Fruit fly (Drosophila melanogaster) whole organism, embryonic: ENCODE data around the gene Abi.

Experiments
- Bdp1 ChIP-seq: fragments of 200-800 bp; sonication (Bioruptor generic); optimal IDR thresholded peaks from 3 replicates; lab custom pipeline; 2016; ENCODE audit warnings: missing biosample characterization, missing genetic modification characterization
- CG10267 ChIP-seq: fragments of 200-800 bp; sonication (Bioruptor generic); optimal IDR thresholded peaks from 2 replicates; lab custom pipeline; 2018; ENCODE audit warnings: missing biosample characterization, mild to moderate bottlenecking, missing genetic modification characterization, moderate library complexity
- CG10431 ChIP-seq: fragments of 200-800 bp; sonication (Bioruptor generic); optimal IDR thresholded peaks from 3 replicates; lab custom pipeline; 2018; ENCODE audit warnings: missing biosample characterization, mild to moderate bottlenecking, missing genetic modification characterization
- CG12236 ChIP-seq: fragments of 200-800 bp; sonication (Bioruptor generic); optimal IDR thresholded peaks from 2 replicates; lab custom pipeline; 2016; ENCODE audit warnings: missing biosample characterization, missing genetic modification characterization
- CG14014 ChIP-seq: fragments of 200-800 bp; sonication (Bioruptor generic); IDR thresholded peaks from 2 replicates; pipeline ENCODE4 v1.3.6; 2022; ENCODE audit warnings: missing biosample characterization, missing genetic modification characterization
- CG15269 ChIP-seq: fragments of 200-800 bp; sonication (Bioruptor generic); optimal IDR thresholded peaks from 2 replicates; lab custom pipeline; 2018; ENCODE audit warnings: missing biosample characterization, mild to moderate bottlenecking, missing genetic modification characterization, moderate library complexity
- CG17802 ChIP-seq: fragments of 200-800 bp; sonication (Bioruptor generic); optimal IDR thresholded peaks from 2 replicates; lab custom pipeline; 2018; ENCODE audit warnings: missing biosample characterization, mild to moderate bottlenecking, missing genetic modification characterization, moderate library complexity
- CG18011 ChIP-seq: fragments of 200-800 bp; sonication (Bioruptor generic); optimal IDR thresholded peaks from 2 replicates; lab custom pipeline; 2017; ENCODE audit warnings: missing biosample characterization, missing genetic modification characterization, mild to moderate bottlenecking, moderate library complexity, missing genotype
- CG18476 ChIP-seq: fragments of 200-800 bp; sonication (Bioruptor generic); optimal IDR thresholded peaks from 2 replicates; lab custom pipeline; 2016; ENCODE audit warnings: missing biosample characterization, mild to moderate bottlenecking, missing genetic modification characterization
- CG2889 ChIP-seq: fragments of 200-800 bp; sonication (Bioruptor generic); IDR thresholded peaks from 3 replicates; pipeline ENCODE4 v1.3.6; 2022; ENCODE audit warnings: missing biosample characterization, missing genetic modification characterization
- CG30020 ChIP-seq: fragments of 200-800 bp; optimal IDR thresholded peaks from 2 replicates; lab custom pipeline; 2019; ENCODE audit warnings: missing biosample characterization, mild to moderate bottlenecking, missing genetic modification characterization, moderate library complexity
- CG31224 ChIP-seq: fragments of 200-800 bp; sonication (Bioruptor generic); IDR thresholded peaks from 2 replicates; pipeline ENCODE4 v1.3.6; 2022; ENCODE audit warnings: missing biosample characterization, missing genetic modification characterization
- CG32772 ChIP-seq: fragments of 200-800 bp; sonication (Bioruptor generic); IDR thresholded peaks from 2 replicates; pipeline ENCODE4 v1.3.6; 2022; ENCODE audit warnings: missing biosample characterization, missing genetic modification characterization
- CG33213 ChIP-seq: fragments of 200-800 bp; sonication (Bioruptor generic); optimal IDR thresholded peaks from 3 replicates; lab custom pipeline; 2016; ENCODE audit warnings: missing biosample characterization, missing genetic modification characterization
- CG4404 ChIP-seq: fragments of 200-800 bp; sonication (Bioruptor generic); IDR thresholded peaks from 2 replicates; pipeline ENCODE4 v1.3.6; 2022; ENCODE audit warnings: missing biosample characterization, missing genetic modification characterization
- CG6272 ChIP-seq: fragments of 200-800 bp; sonication (Bioruptor generic); IDR thresholded peaks from 2 replicates; pipeline ENCODE4 v1.3.6; 2022; ENCODE audit warnings: missing biosample characterization, missing genetic modification characterization
- CG7271 ChIP-seq: fragments of 200-800 bp; sonication (Bioruptor generic); optimal IDR thresholded peaks from 2 replicates; lab custom pipeline; 2018; ENCODE audit warnings: missing biosample characterization, mild to moderate bottlenecking, missing genetic modification characterization, moderate library complexity
- CG7357 ChIP-seq: fragments of 200-800 bp; sonication (Bioruptor generic); IDR thresholded peaks from 3 replicates; pipeline ENCODE4 v1.3.6; 2022; ENCODE audit warnings: missing biosample characterization, missing genetic modification characterization
- CG8944 ChIP-seq: fragments of 200-800 bp; sonication (Bioruptor generic); optimal IDR thresholded peaks from 3 replicates; lab custom pipeline; 2016; ENCODE audit warnings: missing biosample characterization, missing genetic modification characterization
- CHES-1-like ChIP-seq: fragments of 200-800 bp; sonication (Bioruptor generic); optimal IDR thresholded peaks from 2 replicates; lab custom pipeline; 2016; ENCODE audit warnings: missing biosample characterization, missing genetic modification characterization
- Camta ChIP-seq: fragments of 200-800 bp; sonication (Bioruptor generic); optimal IDR thresholded peaks from 2 replicates; lab custom pipeline; 2016; ENCODE audit warnings: missing biosample characterization, missing genetic modification characterization
- Dp ChIP-seq: fragments of 200-800 bp; sonication (Bioruptor generic); optimal IDR thresholded peaks from 2 replicates; lab custom pipeline; 2018; ENCODE audit warnings: missing biosample characterization, mild to moderate bottlenecking, missing genetic modification characterization, moderate library complexity
- ERR ChIP-seq: fragments of 200-800 bp; sonication (Bioruptor generic); optimal IDR thresholded peaks from 2 replicates; lab custom pipeline; 2016; ENCODE audit warnings: missing biosample characterization, missing genetic modification characterization
- H2.0 ChIP-seq: fragments of 200-800 bp; sonication (Bioruptor generic); IDR thresholded peaks from 2 replicates; pipeline ENCODE4 v1.3.6; 2022; ENCODE audit warnings: missing biosample characterization, missing genetic modification characterization
- HLH54F ChIP-seq: fragments of 200-800 bp; sonication (Bioruptor generic); optimal IDR thresholded peaks from 3 replicates; lab custom pipeline; 2016; ENCODE audit warnings: missing biosample characterization, missing genetic modification characterization
- Hr78 ChIP-seq, 2 experiments: fragments of 200-800 bp in 1 of 2; fragments of >200 bp in 1 of 2; sonication (Bioruptor generic) in 1 of 2; optimal IDR thresholded peaks; 2 replicates each; lab custom pipeline; 2017 to 2019; ENCODE audit warnings: missing biosample characterization in 2 of 2, missing genetic modification characterization in 2 of 2, mild to moderate bottlenecking in 1 of 2, moderate library complexity in 1 of 2
- Med ChIP-seq: fragments of 200-800 bp; sonication (Bioruptor generic); peaks from one replicate; lab custom pipeline; 2016; ENCODE audit warnings: missing biosample characterization, missing genetic modification characterization, mild to moderate bottlenecking, inconsistent platforms, moderate library complexity
- Mes4 ChIP-seq: fragments of 200-800 bp; sonication (Bioruptor generic); optimal IDR thresholded peaks from 2 replicates; lab custom pipeline; 2016; ENCODE audit warnings: missing biosample characterization, missing genetic modification characterization
- NC2α ChIP-seq: fragments of 200-800 bp; sonication (Bioruptor generic); optimal IDR thresholded peaks from 2 replicates; lab custom pipeline; 2016; ENCODE audit warnings: missing biosample characterization, missing genetic modification characterization
- PHDP ChIP-seq: fragments of 200-800 bp; sonication (Bioruptor generic); optimal IDR thresholded peaks from 3 replicates; lab custom pipeline; 2018; ENCODE audit warnings: missing biosample characterization, mild to moderate bottlenecking, missing genetic modification characterization, moderate library complexity
- Ravus ChIP-seq: fragments of 200-800 bp; sonication (Bioruptor generic); IDR thresholded peaks from 2 replicates; pipeline ENCODE4 v1.3.6; 2022; ENCODE audit warnings: missing biosample characterization, missing genetic modification characterization
- ac ChIP-seq: fragments of 200-800 bp; sonication (Bioruptor generic); optimal IDR thresholded peaks from 3 replicates; lab custom pipeline; 2017; ENCODE audit warnings: missing biosample characterization, mild to moderate bottlenecking, missing genetic modification characterization
- bowl ChIP-seq: fragments of 200-800 bp; sonication (Bioruptor generic); IDR thresholded peaks from 2 replicates; pipeline ENCODE4 v1.3.6; 2022; ENCODE audit warnings: missing biosample characterization, missing genetic modification characterization
- caup ChIP-seq: fragments of 200-800 bp; sonication (Bioruptor generic); optimal IDR thresholded peaks from 3 replicates; lab custom pipeline; 2017; ENCODE audit warnings: missing biosample characterization, mild to moderate bottlenecking, missing genetic modification characterization, moderate library complexity; ENCODE audit not compliant: severe bottlenecking
- chn ChIP-seq: fragments of 200-800 bp; sonication (Bioruptor generic); optimal IDR thresholded peaks from 2 replicates; lab custom pipeline; 2016; ENCODE audit warnings: missing biosample characterization, missing genetic modification characterization
- dan ChIP-seq: fragments of 200-800 bp; sonication (Bioruptor generic); IDR thresholded peaks from 2 replicates; pipeline ENCODE4 v1.3.6; 2022; ENCODE audit warnings: missing biosample characterization, missing genetic modification characterization
- esg ChIP-seq: fragments of 200-800 bp; sonication (Bioruptor generic); conservative IDR thresholded peaks from 2 replicates; pipeline ENCODE4 v1.3.6; 2022; ENCODE audit warnings: missing biosample characterization, missing genetic modification characterization
- fd64A ChIP-seq: fragments of 200-800 bp; sonication (Bioruptor generic); optimal IDR thresholded peaks from 3 replicates; lab custom pipeline; 2018; ENCODE audit warnings: missing biosample characterization, mild to moderate bottlenecking, missing genetic modification characterization
- gem ChIP-seq: fragments of 200-800 bp; sonication (Bioruptor generic); optimal IDR thresholded peaks from 2 replicates; lab custom pipeline; 2019; ENCODE audit warnings: missing biosample characterization, mild to moderate bottlenecking, missing genetic modification characterization, moderate library complexity
- gfzf ChIP-seq: fragments of 200-800 bp; sonication (Bioruptor generic); optimal IDR thresholded peaks from 2 replicates; lab custom pipeline; 2016; ENCODE audit warnings: missing biosample characterization, mild to moderate bottlenecking, missing genetic modification characterization, moderate library complexity
- gsb-n ChIP-seq: fragments of 200-800 bp; sonication (Bioruptor generic); optimal IDR thresholded peaks from 3 replicates; lab custom pipeline; 2018; ENCODE audit warnings: missing biosample characterization, mild to moderate bottlenecking, missing genetic modification characterization
- hbn ChIP-seq: fragments of 200-800 bp; sonication (Bioruptor generic); IDR thresholded peaks from 2 replicates; pipeline ENCODE4 v1.3.6; 2022; ENCODE audit warnings: missing biosample characterization, missing genetic modification characterization; ENCODE audit not compliant: partially characterized antibody
- jumu ChIP-seq: fragments of 200-800 bp; sonication (Bioruptor generic); optimal IDR thresholded peaks from 3 replicates; lab custom pipeline; 2016; ENCODE audit warnings: missing biosample characterization, missing genetic modification characterization
- ken ChIP-seq: fragments of 200-800 bp; sonication (Bioruptor generic); IDR thresholded peaks from 3 replicates; pipeline ENCODE4 v1.3.6; 2022; ENCODE audit warnings: missing biosample characterization, missing genetic modification characterization
- lab ChIP-seq: fragments of 200-800 bp; sonication (Bioruptor generic); optimal IDR thresholded peaks from 3 replicates; lab custom pipeline; 2017; ENCODE audit warnings: missing biosample characterization, missing genetic modification characterization, mild to moderate bottlenecking, moderate library complexity, missing genetic modification reagents
- nmo ChIP-seq: fragments of 200-800 bp; sonication (Bioruptor generic); optimal IDR thresholded peaks from 2 replicates; lab custom pipeline; 2018; ENCODE audit warnings: missing biosample characterization, mild to moderate bottlenecking, missing genetic modification characterization, moderate library complexity
- pfk ChIP-seq: fragments of 200-800 bp; sonication (Bioruptor generic); optimal IDR thresholded peaks from 2 replicates; lab custom pipeline; 2018; ENCODE audit warnings: missing biosample characterization, mild to moderate bottlenecking, missing genetic modification characterization, moderate library complexity
- rib ChIP-seq: fragments of 200-800 bp; sonication (Bioruptor generic); IDR thresholded peaks from 2 replicates; pipeline ENCODE4 v1.3.6; 2022; ENCODE audit warnings: missing biosample characterization, missing genetic modification characterization
- tgo ChIP-seq: fragments of 200-800 bp; sonication (Bioruptor generic); IDR thresholded peaks from 3 replicates; pipeline ENCODE4 v1.3.6; 2022; ENCODE audit warnings: missing biosample characterization, missing genetic modification characterization
- toy ChIP-seq: fragments of 200-800 bp; sonication (Bioruptor generic); IDR thresholded peaks from 2 replicates; pipeline ENCODE4 v1.3.6; 2022; ENCODE audit warnings: missing biosample characterization, missing genetic modification characterization

The Abi gene

DNA sequence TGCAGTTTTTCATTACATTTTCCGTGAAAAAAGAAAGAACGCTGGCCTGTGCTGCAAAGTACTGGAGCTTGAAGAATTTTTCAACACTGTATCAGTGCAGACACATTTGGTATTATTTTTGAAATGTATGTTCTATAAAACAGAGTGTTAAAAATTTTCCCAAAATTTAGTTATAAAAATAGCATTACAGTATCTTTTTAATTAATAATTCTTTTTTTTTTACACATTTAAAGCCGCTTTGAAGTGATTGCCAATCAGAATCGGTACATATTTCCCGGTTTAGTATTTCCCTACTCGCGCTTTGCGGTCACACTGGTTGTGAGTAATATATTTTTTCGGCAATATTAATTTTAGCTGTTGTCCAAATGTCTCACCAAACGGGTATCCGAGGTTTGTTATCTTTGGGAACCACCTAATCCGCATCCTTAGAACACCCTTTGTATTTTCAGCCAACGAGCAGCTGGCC, at the start of gene Abi, which contains the start of gene twf (continued):
- TF ChIP-seq CG12236 (GFP tag; lab: Kevin White, UChicago): no peak
- TF ChIP-seq Ravus (GFP tag; lab: Robert Waterston, UW): no peak
- peak; percentile 67 for TF ChIP-seq tgo (GFP tag; lab: Robert Waterston, UW)
- peak; percentile 52 for TF ChIP-seq H2.0 (GFP tag; lab: Robert Waterston, UW)
- no peak for TF ChIP-seq toy (GFP tag; lab: Robert Waterston, UW)
- peak; percentile 15 for TF ChIP-seq Dp (GFP tag; lab: Kevin White, UChicago)
- TF ChIP-seq PHDP (tag; lab: Kevin White, UChicago): peak; percentile 74
- no peak for TF ChIP-seq CG7271 (tag; lab: Kevin White, UChicago)
- TF ChIP-seq dan (GFP tag; lab: Robert Waterston, UW): no peak
- peak; percentile 78 for TF ChIP-seq lab (GFP tag; lab: Kevin White, UChicago)
- TF ChIP-seq bowl (GFP tag; lab: Robert Waterston, UW): no peak
- peak; percentile 68 for TF ChIP-seq caup (GFP tag; lab: Kevin White, UChicago)
- no peak for TF ChIP-seq hbn (GFP tag; lab: Robert Waterston, UW)
- TF ChIP-seq chn (GFP tag; lab: Kevin White, UChicago): peak; percentile 71
- TF ChIP-seq CG14014 (GFP tag; lab: Robert Waterston, UW): peak; percentile 54; the same call in 1 of the 2 replicates
- TF ChIP-seq ERR (GFP tag; lab: Kevin White, UChicago): peak; percentile 47
- TF ChIP-seq gem (tag; lab: Kevin White, UChicago): peak; percentile 81
- no peak for TF ChIP-seq Hr78 (GFP tag; optimal IDR thresholded peaks at IDR 0.05; lab: Kevin White, UChicago)
- no peak for TF ChIP-seq pfk
- TF ChIP-seq Bdp1 (GFP tag; lab: Kevin White, UChicago): peak; percentile 62
- peak; percentile 59 for TF ChIP-seq CG30020 (tag; lab: Kevin White, UChicago)
- TF ChIP-seq esg (GFP tag; lab: Robert Waterston, UW): peak; percentile 39
- peak; percentile 78 for TF ChIP-seq HLH54F (GFP tag; lab: Kevin White, UChicago)
- peak; percentile 51 for TF ChIP-seq jumu (GFP tag; lab: Kevin White, UChicago)
- TF ChIP-seq CG4404 (GFP tag; lab: Robert Waterston, UW): peak; percentile 52; the same call in 1 of the 2 replicates
- TF ChIP-seq Mes4 (GFP tag; lab: Kevin White, UChicago): peak; percentile 22
- peak; percentile 75 for TF ChIP-seq nmo (GFP tag; lab: Kevin White, UChicago)
- TF ChIP-seq NC2α: no peak
- TF ChIP-seq CG18476 (GFP tag; lab: Kevin White, UChicago): peak; percentile 57
- TF ChIP-seq CG31224 (GFP tag; lab: Robert Waterston, UW): peak; percentile 33; the same call in 1 of the 2 replicates
- no peak for TF ChIP-seq CG7357 (GFP tag; lab: Robert Waterston, UW)
- TF ChIP-seq gfzf: peak; percentile 75
- TF ChIP-seq ac: no peak
- TF ChIP-seq Med (GFP tag; lab: Kevin White, UChicago): peak; percentile 91
- peak; percentile 33 for TF ChIP-seq CG8944 (GFP tag; lab: Kevin White, UChicago)
- peak; percentile 4 for TF ChIP-seq CHES-1-like (GFP tag; lab: Kevin White, UChicago)
- TF ChIP-seq CG33213 (GFP tag; lab: Kevin White, UChicago): peak; percentile 29
- no peak for TF ChIP-seq CG2889 (GFP tag; lab: Robert Waterston, UW)
- peak; percentile 39 for TF ChIP-seq CG32772 (GFP tag; lab: Robert Waterston, UW)
- TF ChIP-seq CG6272: peak; percentile 47; the same call in 1 of the 2 replicates
- no peak for TF ChIP-seq CG15269 (tag; lab: Kevin White, UChicago)
- TF ChIP-seq ken (GFP tag; lab: Robert Waterston, UW): peak; percentile 61; the same call in 2 of the 3 replicates
- TF ChIP-seq CG17802 (tag; lab: Kevin White, UChicago): peak; percentile 11
- no peak for TF ChIP-seq CG10431 (GFP tag; lab: Kevin White, UChicago)
- TF ChIP-seq gsb-n: peak; percentile 57
- peak; percentile 97 for TF ChIP-seq CG10267
- 0 out of 2 replicates have a peak, but pooled peaks have one; percentile 37 for TF ChIP-seq rib (GFP tag; lab: Robert Waterston, UW)
- peak; percentile 59 for TF ChIP-seq CG18011 (GFP tag; lab: Kevin White, UChicago)
- peak; percentile 64 for TF ChIP-seq Camta (GFP tag; lab: Kevin White, UChicago)
- no peak for TF ChIP-seq fd64A
